Worm (Caenorhabditis elegans) whole organism, late embryonic: ENCODE results near the gene C35C5.10.

Experiments used
- C08G9.2 ChIP-seq: sonication (generic microtip); optimal IDR thresholded peaks from 2 replicates; lab custom pipeline; 2016; ENCODE audit warnings: mild to moderate bottlenecking, missing genetic modification characterization, moderate library complexity, missing compliant biosample characterization
- C38D4.7 ChIP-seq: fragments of 200-800 bp; sonication (Bioruptor generic); optimal IDR thresholded peaks from 2 replicates; lab custom pipeline; 2018; ENCODE audit warnings: mild to moderate bottlenecking, missing genetic modification characterization, moderate library complexity, missing compliant biosample characterization
- F13H6.1 ChIP-seq: sonication (generic microtip); optimal IDR thresholded peaks from 2 replicates; lab custom pipeline; 2016; ENCODE audit warnings: missing genetic modification characterization, missing compliant biosample characterization
- K09A11.1 ChIP-seq: sonication (generic microtip); optimal IDR thresholded peaks from 2 replicates; lab custom pipeline; 2017; ENCODE audit warnings: antibody characterized with exemption, mild to moderate bottlenecking, missing genetic modification characterization, missing compliant biosample characterization; ENCODE audit not compliant: insufficient read depth
- T23F11.4 ChIP-seq: fragments of 200-800 bp; sonication (Bioruptor generic); optimal IDR thresholded peaks from 2 replicates; lab custom pipeline; 2018; ENCODE audit warnings: mild to moderate bottlenecking, missing genetic modification characterization, missing compliant biosample characterization
- ama-1 ChIP-seq: fragments of 150-350 bp; optimal IDR thresholded peaks from 2 replicates; lab custom pipeline; 2014
- ceh-14 ChIP-seq: sonication (generic microtip); optimal IDR thresholded peaks from 2 replicates; lab custom pipeline; 2016; ENCODE audit warnings: missing genotype, missing genetic modification characterization, missing compliant biosample characterization
- ceh-18 ChIP-seq: sonication (generic microtip); optimal IDR thresholded peaks from 2 replicates; lab custom pipeline; 2016; ENCODE audit warnings: missing genetic modification characterization, missing compliant biosample characterization
- ceh-19 ChIP-seq: fragments of 200-800 bp; sonication (Bioruptor generic); optimal IDR thresholded peaks from 2 replicates; lab custom pipeline; 2018; ENCODE audit warnings: mild to moderate bottlenecking, missing genetic modification characterization, missing compliant biosample characterization
- ceh-2 ChIP-seq: sonication (generic microtip); optimal IDR thresholded peaks from 2 replicates; lab custom pipeline; 2016; ENCODE audit warnings: missing genotype, missing genetic modification characterization, missing compliant biosample characterization
- ceh-22 ChIP-seq: sonication (generic microtip); optimal IDR thresholded peaks from 2 replicates; lab custom pipeline; 2017; ENCODE audit warnings: missing biosample characterization, missing genetic modification characterization
- ceh-24 ChIP-seq: sonication (generic microtip); optimal IDR thresholded peaks from 2 replicates; lab custom pipeline; 2016; ENCODE audit warnings: mild to moderate bottlenecking, missing genetic modification characterization, missing compliant biosample characterization
- ceh-31 ChIP-seq: sonication (generic microtip); optimal IDR thresholded peaks from 2 replicates; lab custom pipeline; 2016; ENCODE audit warnings: missing genetic modification characterization, missing compliant biosample characterization
- ceh-34 ChIP-seq: sonication (generic microtip); optimal IDR thresholded peaks from 2 replicates; lab custom pipeline; 2016; ENCODE audit warnings: mild to moderate bottlenecking, missing genetic modification characterization, missing compliant biosample characterization
- ceh-45 ChIP-seq: fragments of 200-800 bp; sonication (Bioruptor generic); IDR thresholded peaks from 2 replicates; pipeline ENCODE4 v1.3.6; 2022; ENCODE audit warnings: missing genetic modification reagents, missing genetic modification characterization, missing compliant biosample characterization
- ceh-48 ChIP-seq: sonication (generic microtip); optimal IDR thresholded peaks from 2 replicates; lab custom pipeline; 2016; ENCODE audit warnings: missing genetic modification characterization, inconsistent platforms, missing compliant biosample characterization
- dve-1 ChIP-seq: sonication (generic microtip); optimal IDR thresholded peaks from 2 replicates; lab custom pipeline; 2017; ENCODE audit warnings: antibody characterized with exemption, mild to moderate bottlenecking, missing genetic modification characterization, missing compliant biosample characterization
- elt-2 ChIP-seq: sonication (generic microtip); optimal IDR thresholded peaks from 2 replicates; lab custom pipeline; 2016; ENCODE audit warnings: missing genetic modification reagents, missing genetic modification characterization, missing compliant biosample characterization
- fax-1 ChIP-seq: sonication (generic microtip); optimal IDR thresholded peaks from 2 replicates; lab custom pipeline; 2016; ENCODE audit warnings: missing genotype, missing genetic modification characterization, missing compliant biosample characterization
- fkh-10 ChIP-seq: fragments of 150-350 bp; optimal IDR thresholded peaks from 2 replicates; lab custom pipeline; 2014; ENCODE audit warnings: missing biosample characterization, missing genetic modification reagents, missing genetic modification characterization
- fkh-6 ChIP-seq: sonication (generic microtip); optimal IDR thresholded peaks from 2 replicates; lab custom pipeline; 2016; ENCODE audit warnings: missing genetic modification characterization, missing compliant biosample characterization
- hlh-15 ChIP-seq: sonication (generic microtip); optimal IDR thresholded peaks from 2 replicates; lab custom pipeline; 2016; ENCODE audit warnings: missing genetic modification characterization, missing compliant biosample characterization
- hlh-30 ChIP-seq: sonication (generic microtip); optimal IDR thresholded peaks from 2 replicates; lab custom pipeline; 2017; ENCODE audit warnings: antibody characterized with exemption, missing genetic modification characterization, missing compliant biosample characterization; ENCODE audit not compliant: insufficient read depth
- lin-11 ChIP-seq: fragments of 200-800 bp; sonication (Bioruptor generic); optimal IDR thresholded peaks from 2 replicates; lab custom pipeline; 2018; ENCODE audit warnings: mild to moderate bottlenecking, missing genetic modification characterization, missing compliant biosample characterization
- mec-3 ChIP-seq: sonication (generic microtip); optimal IDR thresholded peaks from 2 replicates; lab custom pipeline; 2016; ENCODE audit warnings: borderline replicate concordance, missing genetic modification characterization, missing compliant biosample characterization
- nfya-1 ChIP-seq: sonication (generic microtip); optimal IDR thresholded peaks from 2 replicates; lab custom pipeline; 2017; ENCODE audit warnings: missing genetic modification characterization, mild to moderate bottlenecking, missing compliant biosample characterization, antibody characterized with exemption, moderate library complexity
- nhr-11 ChIP-seq: fragments of 150-350 bp; optimal IDR thresholded peaks from 2 replicates; lab custom pipeline; 2014; ENCODE audit warnings: missing biosample characterization, missing genetic modification characterization
- npax-4 ChIP-seq: sonication (generic microtip); optimal IDR thresholded peaks from 2 replicates; lab custom pipeline; 2016; ENCODE audit warnings: missing genetic modification characterization, missing compliant biosample characterization
- pag-3 ChIP-seq: sonication (generic microtip); optimal IDR thresholded peaks from 2 replicates; lab custom pipeline; 2016; ENCODE audit warnings: missing compliant biosample characterization, missing genetic modification characterization, borderline replicate concordance
- pat-9 ChIP-seq: fragments of 200-800 bp; sonication (Bioruptor generic); optimal IDR thresholded peaks from 2 replicates; lab custom pipeline; 2018; ENCODE audit warnings: mild to moderate bottlenecking, missing genetic modification characterization, moderate library complexity, missing compliant biosample characterization
- pha-4 ChIP-seq: fragments of 150-350 bp; optimal IDR thresholded peaks from 2 replicates; lab custom pipeline; 2018; ENCODE audit warnings: missing biosample characterization, missing genetic modification reagents, missing genetic modification characterization
- pros-1 ChIP-seq: fragments of 150-350 bp; optimal IDR thresholded peaks from 2 replicates; lab custom pipeline; 2014; ENCODE audit warnings: missing biosample characterization, missing genetic modification reagents, missing genetic modification characterization
- sox-4 ChIP-seq: sonication (generic microtip); optimal IDR thresholded peaks from 2 replicates; lab custom pipeline; 2017; ENCODE audit warnings: mild to moderate bottlenecking, missing genetic modification characterization, inconsistent platforms, missing compliant biosample characterization
- syd-9 ChIP-seq: sonication (generic microtip); optimal IDR thresholded peaks from 2 replicates; lab custom pipeline; 2016; ENCODE audit warnings: mild to moderate bottlenecking, missing genetic modification characterization, moderate library complexity, missing compliant biosample characterization
- tbx-2 ChIP-seq: sonication (generic microtip); optimal IDR thresholded peaks from 2 replicates; lab custom pipeline; 2016; ENCODE audit warnings: missing genetic modification characterization, missing compliant biosample characterization
- ttx-3 ChIP-seq: sonication (generic microtip); optimal IDR thresholded peaks from 2 replicates; lab custom pipeline; 2016; ENCODE audit warnings: missing genetic modification reagents, missing genetic modification characterization, missing compliant biosample characterization
- unc-3 ChIP-seq, 2 experiments: fragments of 200-800 bp in 1 of 2; sonication (Bioruptor generic) in 1 of 2; sonication (generic microtip) in 1 of 2; conservative IDR thresholded peaks in 1 of 2; optimal IDR thresholded peaks in 1 of 2; 2 replicates each; pipeline versions ENCODE4 v1.3.6 to Lab custom; 2016 to 2022; ENCODE audit warnings: missing compliant biosample characterization in 2 of 2, missing genetic modification characterization in 2 of 2, missing genetic modification reagents in 1 of 2
- unc-55 ChIP-seq: sonication (generic microtip); optimal IDR thresholded peaks from 2 replicates; lab custom pipeline; 2017; ENCODE audit warnings: missing biosample characterization, missing genetic modification reagents, missing genetic modification characterization
- unc-86 ChIP-seq: sonication (generic microtip); optimal IDR thresholded peaks from 2 replicates; lab custom pipeline; 2016; ENCODE audit warnings: missing genetic modification characterization, missing compliant biosample characterization
- zip-5 ChIP-seq: sonication (generic microtip); optimal IDR thresholded peaks from 2 replicates; lab custom pipeline; 2016; ENCODE audit warnings: missing genetic modification characterization, missing compliant biosample characterization
- ztf-16 ChIP-seq: sonication (generic microtip); optimal IDR thresholded peaks from 2 replicates; lab custom pipeline; 2017; ENCODE audit warnings: missing genetic modification characterization, missing compliant biosample characterization

The C35C5.10 gene

ce11 chrX:11546445-11547275, 9.4 kb upstream of the C35C5.10 start, which contains the start of gene selt-1.1 (continued):
- TF ChIP-seq unc-3 (GFP tag; conservative IDR thresholded peaks at IDR 0.05; lab: Robert Waterston, UW) (no peak), unc-3 (tag; optimal IDR thresholded peaks at IDR 0.05; lab: Kevin White, UChicago) (no peak), zip-5 (tag; lab: Kevin White, UChicago) (no peak), pros-1 (no peak), F13H6.1 (tag; lab: Kevin White, UChicago) (no peak), pat-9 (tag; lab: Kevin White, UChicago) (no peak), ztf-16 (no peak), ceh-22 (tag; lab: Kevin White, UChicago) (peak; percentile 54), pag-3 (tag; lab: Kevin White, UChicago) (no peak), ceh-24 (tag; lab: Kevin White, UChicago) (no peak), pha-4 (tag; lab: Kevin White, UChicago) (no peak), ceh-19 (GFP tag; lab: Kevin White, UChicago) (no peak), K09A11.1 (tag; lab: Kevin White, UChicago) (no peak), unc-55 (GFP tag; lab: Kevin White, UChicago) (peak; percentile 45), lin-11 (tag; lab: Kevin White, UChicago) (no peak), ceh-2 (peak; percentile 5), sox-4 (tag; lab: Kevin White, UChicago) (no peak), hlh-30 (tag; lab: Kevin White, UChicago) (peak; percentile 24), npax-4 (tag; lab: Kevin White, UChicago) (no peak), hlh-15 (tag; lab: Kevin White, UChicago) (no peak), fkh-6 (tag; lab: Kevin White, UChicago) (no peak), C38D4.7 (GFP tag; lab: Kevin White, UChicago) (no peak), ceh-18 (tag; lab: Kevin White, UChicago) (peak; percentile 13), fax-1 (tag; lab: Kevin White, UChicago) (peak; percentile 32), syd-9 (tag; lab: Kevin White, UChicago) (peak; percentile 8), unc-86 (no peak), ttx-3 (tag; lab: Kevin White, UChicago) (no peak), mec-3 (tag; lab: Kevin White, UChicago) (no peak), ceh-34 (tag; lab: Kevin White, UChicago) (peak; percentile 49), nhr-11 (tag; lab: Kevin White, UChicago) (no peak), ceh-48 (tag; lab: Kevin White, UChicago) (peak; percentile 83), ceh-14 (tag; lab: Kevin White, UChicago) (no peak), fkh-10 (GFP tag; lab: Kevin White, UChicago) (no peak), C08G9.2 (tag; lab: Kevin White, UChicago) (no peak)
- TF ChIP-seq, all 69 proteins: peak for 17

- no peak for TF ChIP-seq elt-2
- TF ChIP-seq npax-4 (tag; lab: Kevin White, UChicago): no peak
- no peak for TF ChIP-seq T23F11.4
- TF ChIP-seq hlh-15 (tag; lab: Kevin White, UChicago): no peak
- no peak for TF ChIP-seq nfya-1
- no peak for TF ChIP-seq ama-1 (lab: Kevin White, UChicago)
- TF ChIP-seq C38D4.7 (GFP tag; lab: Kevin White, UChicago): no peak
- no peak for TF ChIP-seq hlh-30 (tag; lab: Kevin White, UChicago)
- no peak for TF ChIP-seq ceh-18 (tag; lab: Kevin White, UChicago)
- no peak for TF ChIP-seq ttx-3 (tag; lab: Kevin White, UChicago)
- TF ChIP-seq tbx-2 (tag; lab: Kevin White, UChicago): no peak
- TF ChIP-seq dve-1 (tag; lab: Kevin White, UChicago): no peak
- TF ChIP-seq ceh-31 (tag; lab: Kevin White, UChicago): no peak
- no peak for TF ChIP-seq ceh-45 (GFP tag; lab: Robert Waterston, UW)
- TF ChIP-seq ceh-19 (GFP tag; lab: Kevin White, UChicago): no peak
Measured at ce11 chrX:11547442-11548023, 8.5 kb upstream of the C35C5.10 start.
